Fruit fly (Drosophila melanogaster) S2 (cell line): ENCODE measurements around the gene fid.

Source experiments
- CG8478 ChIP-seq: fragments of >200 bp; optimal IDR thresholded peaks from 2 replicates; lab custom pipeline; 2018
- CTCF ChIP-seq, 2 experiments: fragments of >200 bp; optimal IDR thresholded peaks; 2 replicates each; lab custom pipeline; 2018

dm6 chr3R:26005978-26006934 lies 36.4 kb downstream of the fid start:
- TF ChIP-seq CTCF (optimal IDR thresholded peaks at IDR 0.05; lab: Kevin White, UChicago) (no peak), CG8478 (no peak)
